Fruit fly (Drosophila melanogaster) whole organism, prepupa: ENCODE results near the gene CG31926.

Experiments
- Blimp-1 ChIP-seq: fragments of 200-800 bp; sonication (Bioruptor generic); optimal IDR thresholded peaks from 3 replicates; lab custom pipeline; 2017; ENCODE audit warnings: missing biosample characterization, missing genetic modification characterization, mild to moderate bottlenecking, moderate library complexity, missing genetic modification reagents
- CG10631 ChIP-seq: fragments of 200-800 bp; sonication (Bioruptor generic); optimal IDR thresholded peaks from 2 replicates; lab custom pipeline; 2016; ENCODE audit warnings: missing biosample characterization, missing genetic modification characterization
- CG10669 ChIP-seq: fragments of 200-800 bp; sonication (Bioruptor generic); optimal IDR thresholded peaks from 3 replicates; lab custom pipeline; 2018; ENCODE audit warnings: missing biosample characterization, mild to moderate bottlenecking, missing genetic modification characterization, moderate library complexity
- CG11294 ChIP-seq: fragments of 200-800 bp; sonication (Bioruptor generic); IDR thresholded peaks from 2 replicates; pipeline ENCODE4 v1.3.6; 2022; ENCODE audit warnings: missing biosample characterization, missing genetic modification characterization
- CG11902 ChIP-seq: fragments of 200-800 bp; sonication (Bioruptor generic); optimal IDR thresholded peaks from 3 replicates; lab custom pipeline; 2016; ENCODE audit warnings: missing biosample characterization, missing genetic modification characterization
- CG15336 ChIP-seq: fragments of 200-800 bp; sonication (Bioruptor generic); IDR thresholded peaks from 2 replicates; pipeline ENCODE4 v1.3.6; 2022; ENCODE audit warnings: missing biosample characterization, missing genetic modification characterization
- CG1621 ChIP-seq: fragments of 200-800 bp; sonication (Bioruptor generic); optimal IDR thresholded peaks from 3 replicates; lab custom pipeline; 2018; ENCODE audit warnings: missing biosample characterization, mild to moderate bottlenecking, missing genetic modification characterization
- CG16779 ChIP-seq: fragments of 200-800 bp; sonication (Bioruptor generic); optimal IDR thresholded peaks from 3 replicates; lab custom pipeline; 2017; ENCODE audit warnings: missing biosample characterization, mild to moderate bottlenecking, missing genetic modification characterization
- CG3032 ChIP-seq: fragments of 200-800 bp; optimal IDR thresholded peaks from 2 replicates; lab custom pipeline; 2019; ENCODE audit warnings: missing biosample characterization, mild to moderate bottlenecking, missing genetic modification characterization, moderate library complexity
- CG31627 ChIP-seq: fragments of 200-800 bp; sonication (Bioruptor generic); optimal IDR thresholded peaks from 3 replicates; lab custom pipeline; 2016; ENCODE audit warnings: missing biosample characterization, missing genetic modification characterization
- CG32006 ChIP-seq: fragments of 200-800 bp; sonication (Bioruptor generic); optimal IDR thresholded peaks from 3 replicates; lab custom pipeline; 2017; ENCODE audit warnings: missing biosample characterization, mild to moderate bottlenecking, missing genetic modification characterization
- CG3919 ChIP-seq: fragments of 200-800 bp; sonication (Bioruptor generic); optimal IDR thresholded peaks from 3 replicates; lab custom pipeline; 2016; ENCODE audit warnings: missing biosample characterization, missing genetic modification characterization
- CG4318 ChIP-seq: fragments of 200-800 bp; sonication (Bioruptor generic); optimal IDR thresholded peaks from 3 replicates; lab custom pipeline; 2017; ENCODE audit warnings: missing biosample characterization, mild to moderate bottlenecking, missing genetic modification characterization
- CG6163 ChIP-seq: fragments of 200-800 bp; sonication (Bioruptor generic); IDR thresholded peaks from 3 replicates; pipeline ENCODE4 v1.3.6; 2022; ENCODE audit warnings: missing biosample characterization, missing genetic modification characterization
- CG6276 ChIP-seq: fragments of 200-800 bp; sonication (Bioruptor generic); optimal IDR thresholded peaks from 2 replicates; lab custom pipeline; 2017; ENCODE audit warnings: missing biosample characterization, mild to moderate bottlenecking, missing genetic modification characterization
- CG6792 ChIP-seq: fragments of 200-800 bp; sonication (Bioruptor generic); optimal IDR thresholded peaks from 3 replicates; lab custom pipeline; 2016; ENCODE audit warnings: missing biosample characterization, missing genetic modification characterization
- CG6854 ChIP-seq: fragments of 200-800 bp; sonication (Bioruptor generic); optimal IDR thresholded peaks from 2 replicates; lab custom pipeline; 2017; ENCODE audit warnings: missing biosample characterization, mild to moderate bottlenecking, missing genetic modification characterization
- CG7368 ChIP-seq: fragments of 200-800 bp; sonication (Bioruptor generic); optimal IDR thresholded peaks from 3 replicates; lab custom pipeline; 2016; ENCODE audit warnings: missing biosample characterization, missing genetic modification characterization
- CG8119 ChIP-seq: fragments of 200-800 bp; sonication (Bioruptor generic); IDR thresholded peaks from 3 replicates; pipeline ENCODE4 v1.3.6; 2022; ENCODE audit warnings: missing biosample characterization, missing genetic modification characterization
- CG8319 ChIP-seq: fragments of 200-800 bp; sonication (Bioruptor generic); optimal IDR thresholded peaks from 3 replicates; lab custom pipeline; 2016; ENCODE audit warnings: missing biosample characterization, missing genetic modification characterization
- CG8632 ChIP-seq: fragments of 200-800 bp; sonication (Bioruptor generic); optimal IDR thresholded peaks from 3 replicates; lab custom pipeline; 2016; ENCODE audit warnings: missing biosample characterization, missing genetic modification characterization
- CG9139 ChIP-seq: fragments of 200-800 bp; sonication (Bioruptor generic); optimal IDR thresholded peaks from 3 replicates; lab custom pipeline; 2017; ENCODE audit warnings: missing biosample characterization, mild to moderate bottlenecking, missing genetic modification characterization
- Eip78C ChIP-seq: fragments of 200-800 bp; sonication (Bioruptor generic); peaks from one replicate; lab custom pipeline; 2016; ENCODE audit warnings: missing biosample characterization, missing genetic modification characterization
- Eip93F ChIP-seq: fragments of 200-800 bp; sonication (Bioruptor generic); optimal IDR thresholded peaks from 2 replicates; lab custom pipeline; 2016; ENCODE audit warnings: missing biosample characterization, mild to moderate bottlenecking, missing genetic modification characterization
- Ets21C ChIP-seq: fragments of 200-800 bp; sonication (Bioruptor generic); optimal IDR thresholded peaks from 3 replicates; lab custom pipeline; 2016; ENCODE audit warnings: missing biosample characterization, missing genetic modification characterization
- Gug ChIP-seq: fragments of 200-800 bp; sonication (Bioruptor generic); IDR thresholded peaks from 2 replicates; pipeline ENCODE4 v1.3.6; 2022; ENCODE audit warnings: missing biosample characterization, missing genetic modification characterization
- Hr38 ChIP-seq: sonication (Bioruptor generic); optimal IDR thresholded peaks from 2 replicates; lab custom pipeline; 2016; ENCODE audit warnings: missing biosample characterization, missing genetic modification characterization
- Hr39 ChIP-seq: fragments of 200-800 bp; sonication (Bioruptor generic); optimal IDR thresholded peaks from 2 replicates; lab custom pipeline; 2016; ENCODE audit warnings: missing biosample characterization, missing genetic modification characterization
- Hr4 ChIP-seq: fragments of 200-800 bp; sonication (Bioruptor generic); optimal IDR thresholded peaks from 3 replicates; lab custom pipeline; 2016; ENCODE audit warnings: missing biosample characterization, missing genetic modification characterization
- Met ChIP-seq: fragments of 200-800 bp; sonication (Bioruptor generic); optimal IDR thresholded peaks from 3 replicates; lab custom pipeline; 2016; ENCODE audit warnings: missing biosample characterization, missing genetic modification characterization
- Smox ChIP-seq: fragments of 200-800 bp; sonication (Bioruptor generic); optimal IDR thresholded peaks from 3 replicates; lab custom pipeline; 2016; ENCODE audit warnings: missing biosample characterization, missing genetic modification characterization
- Sox102F ChIP-seq: fragments of 200-800 bp; sonication (Bioruptor generic); optimal IDR thresholded peaks from 2 replicates; lab custom pipeline; 2016; ENCODE audit warnings: missing biosample characterization, mild to moderate bottlenecking, missing genetic modification characterization
- Sox14 ChIP-seq: fragments of 200-800 bp; sonication (Bioruptor generic); optimal IDR thresholded peaks from 3 replicates; lab custom pipeline; 2016; ENCODE audit warnings: missing biosample characterization, missing genetic modification characterization
- Sox15 ChIP-seq: fragments of 200-800 bp; sonication (Bioruptor generic); optimal IDR thresholded peaks from 3 replicates; lab custom pipeline; 2016; ENCODE audit warnings: missing biosample characterization, missing genetic modification characterization
- achi ChIP-seq: fragments of 200-800 bp; sonication (Bioruptor generic); optimal IDR thresholded peaks from 3 replicates; lab custom pipeline; 2016; ENCODE audit warnings: missing biosample characterization, missing genetic modification characterization
- acj6 ChIP-seq: fragments of 200-800 bp; sonication (Bioruptor generic); optimal IDR thresholded peaks from 3 replicates; lab custom pipeline; 2016; ENCODE audit warnings: missing biosample characterization, missing genetic modification characterization
- cyc ChIP-seq: fragments of 200-800 bp; sonication (Bioruptor generic); optimal IDR thresholded peaks from 3 replicates; lab custom pipeline; 2016; ENCODE audit warnings: missing biosample characterization, missing genetic modification characterization
- dac ChIP-seq: fragments of 200-800 bp; sonication (Bioruptor generic); optimal IDR thresholded peaks from 2 replicates; lab custom pipeline; 2017; ENCODE audit warnings: missing biosample characterization, mild to moderate bottlenecking, missing genetic modification characterization
- eg ChIP-seq: fragments of 200-800 bp; sonication (Bioruptor generic); IDR thresholded peaks from 3 replicates; pipeline ENCODE4 v1.3.6; 2022; ENCODE audit warnings: missing biosample characterization, missing genetic modification characterization
- esn ChIP-seq: fragments of 200-800 bp; sonication (Bioruptor generic); optimal IDR thresholded peaks from 2 replicates; lab custom pipeline; 2016; ENCODE audit warnings: missing biosample characterization, mild to moderate bottlenecking, missing genetic modification characterization, moderate library complexity
- fd59A ChIP-seq: fragments of 200-800 bp; sonication (Bioruptor generic); optimal IDR thresholded peaks from 2 replicates; lab custom pipeline; 2017; ENCODE audit warnings: missing biosample characterization, mild to moderate bottlenecking, missing genetic modification characterization, missing genetic modification reagents
- fd85E ChIP-seq: fragments of 200-800 bp; sonication (Bioruptor generic); optimal IDR thresholded peaks from 3 replicates; lab custom pipeline; 2016; ENCODE audit warnings: missing biosample characterization, missing genetic modification characterization
- fkh ChIP-seq: fragments of 200-800 bp; sonication (Bioruptor generic); optimal IDR thresholded peaks from 3 replicates; lab custom pipeline; 2017; ENCODE audit warnings: missing biosample characterization, mild to moderate bottlenecking, missing genetic modification characterization, moderate library complexity
- net ChIP-seq: fragments of 200-800 bp; sonication (Bioruptor generic); optimal IDR thresholded peaks from 3 replicates; lab custom pipeline; 2016; ENCODE audit warnings: missing biosample characterization, missing genetic modification characterization
- pdm3 ChIP-seq: fragments of 200-800 bp; sonication (Bioruptor generic); optimal IDR thresholded peaks from 3 replicates; lab custom pipeline; 2016; ENCODE audit warnings: missing biosample characterization, missing genetic modification characterization
- salr ChIP-seq, 2 experiments: fragments of 200-800 bp; sonication (Bioruptor generic); optimal IDR thresholded peaks; 3 replicates each; lab custom pipeline; 2016 to 2018; ENCODE audit warnings: missing biosample characterization in 2 of 2, missing genetic modification characterization in 2 of 2, mild to moderate bottlenecking in 1 of 2
- spab ChIP-seq: fragments of 200-800 bp; sonication (Bioruptor generic); optimal IDR thresholded peaks from 2 replicates; lab custom pipeline; 2017; ENCODE audit warnings: missing biosample characterization, mild to moderate bottlenecking, missing genetic modification characterization, missing genetic modification reagents
- ss ChIP-seq, 2 experiments: fragments of 200-800 bp; sonication (Bioruptor generic); optimal IDR thresholded peaks; 2 replicates in 1 of 2; 3 replicates in 1 of 2; lab custom pipeline; 2017 to 2018; ENCODE audit warnings: mild to moderate bottlenecking in 2 of 2, missing biosample characterization in 2 of 2, missing genetic modification characterization in 2 of 2, moderate library complexity in 1 of 2
- svp ChIP-seq: fragments of 200-800 bp; sonication (Bioruptor generic); peaks from one replicate; lab custom pipeline; 2016; ENCODE audit warnings: missing biosample characterization, missing genetic modification characterization
- topi ChIP-seq: fragments of 200-800 bp; sonication (Bioruptor generic); optimal IDR thresholded peaks from 3 replicates; lab custom pipeline; 2016; ENCODE audit warnings: missing biosample characterization, missing genetic modification characterization
- vri ChIP-seq: fragments of 200-800 bp; sonication (Bioruptor generic); optimal IDR thresholded peaks from 3 replicates; lab custom pipeline; 2016; ENCODE audit warnings: missing biosample characterization, mild to moderate bottlenecking, missing genetic modification characterization

Gene CG31926

dm6 chr2L:1485975-1486665 is 9.1 kb upstream of the CG31926 start:
- TF ChIP-seq CG8632 (GFP tag; lab: Kevin White, UChicago) = peak; percentile 32
- peak; percentile 62 for TF ChIP-seq eg (GFP tag; lab: Robert Waterston, UW)
- TF ChIP-seq Sox15 (GFP tag; lab: Kevin White, UChicago) = peak; percentile 47
- TF ChIP-seq svp (GFP tag; lab: Kevin White, UChicago) = peak; percentile 90
- peak; percentile 81 for TF ChIP-seq CG10631
- no peak for TF ChIP-seq Hr38 (GFP tag; lab: Kevin White, UChicago)
- peak; percentile 74 for TF ChIP-seq Sox14 (GFP tag; lab: Kevin White, UChicago)
- TF ChIP-seq net = peak; percentile 54
- peak; percentile 50 for TF ChIP-seq vri
- TF ChIP-seq Hr4 = peak; percentile 79
- peak; percentile 25 for TF ChIP-seq CG16779 (tag; lab: Kevin White, UChicago)
- TF ChIP-seq CG3032 (tag; lab: Kevin White, UChicago) = peak; percentile 83
- TF ChIP-seq Met = peak; percentile 65
- TF ChIP-seq CG7368 = peak; percentile 81
- peak; percentile 65 for TF ChIP-seq achi (GFP tag; lab: Kevin White, UChicago)
- peak; percentile 26 for TF ChIP-seq Ets21C (GFP tag; lab: Kevin White, UChicago)
- peak; percentile 72 for TF ChIP-seq spab (GFP tag; lab: Kevin White, UChicago)
- TF ChIP-seq CG6163 (GFP tag; lab: Robert Waterston, UW) = peak; percentile 80
- peak; percentile 59 for TF ChIP-seq CG11902 (GFP tag; lab: Kevin White, UChicago)
- peak; percentile 69 for TF ChIP-seq CG11294 (GFP tag; lab: Robert Waterston, UW)
- TF ChIP-seq fd59A (GFP tag; lab: Kevin White, UChicago) = peak; percentile 73
- TF ChIP-seq CG32006 (GFP tag; lab: Kevin White, UChicago) = peak; percentile 71
- peak; percentile 69 for TF ChIP-seq CG3919 (GFP tag; lab: Kevin White, UChicago)
- TF ChIP-seq cyc = peak; percentile 70
- peak; percentile 83 for TF ChIP-seq CG10669 (GFP tag; lab: Kevin White, UChicago)
- TF ChIP-seq topi (GFP tag; lab: Kevin White, UChicago) = peak; percentile 70
- TF ChIP-seq Eip78C (GFP tag; lab: Kevin White, UChicago) = peak; percentile 93
- TF ChIP-seq pdm3 = peak; percentile 71
- peak; percentile 15 for TF ChIP-seq Blimp-1
- TF ChIP-seq CG6792 = peak; percentile 64
- TF ChIP-seq salr (GFP tag; optimal IDR thresholded peaks at IDR 0.05; lab: Kevin White, UChicago) = peak; percentile 65 to 73
- peak; percentile 63 for TF ChIP-seq acj6 (GFP tag; lab: Kevin White, UChicago)
- TF ChIP-seq CG8119 = peak; percentile 73; the same call in 2 of the 3 replicates
- no peak for TF ChIP-seq fd85E
- peak; percentile 56 for TF ChIP-seq Hr39 (GFP tag; lab: Kevin White, UChicago)
- TF ChIP-seq CG15336 = peak; percentile 61
- peak; percentile 85 for TF ChIP-seq Gug (GFP tag; lab: Robert Waterston, UW)
- peak; percentile 59 for TF ChIP-seq CG6276
- TF ChIP-seq CG1621 (tag; lab: Kevin White, UChicago) = peak; percentile 72
- no peak for TF ChIP-seq fkh (GFP tag; lab: Kevin White, UChicago)
- TF ChIP-seq CG4318 (GFP tag; lab: Kevin White, UChicago) = peak; percentile 15
- TF ChIP-seq dac = peak; percentile 10
- peak; percentile 60 for TF ChIP-seq CG9139 (GFP tag; lab: Kevin White, UChicago)
- peak; percentile 32 for TF ChIP-seq Eip93F (GFP tag; lab: Kevin White, UChicago)
- TF ChIP-seq CG8319 = peak; percentile 10
- peak; percentile 62 for TF ChIP-seq CG31627 (GFP tag; lab: Kevin White, UChicago)
- peak; percentile 56 for TF ChIP-seq Smox (GFP tag; lab: Kevin White, UChicago)
- peak; percentile 70 for TF ChIP-seq Sox102F (GFP tag; lab: Kevin White, UChicago)
- TF ChIP-seq esn = peak; percentile 74
- peak; percentile 58 to 63 for TF ChIP-seq ss (GFP tag; optimal IDR thresholded peaks at IDR 0.05; lab: Kevin White, UChicago)
- no peak for TF ChIP-seq CG6854 (GFP tag; lab: Kevin White, UChicago)
